Worm (Caenorhabditis elegans): Measurements from ENCODE around the gene npp-15.

The npp-15 gene

DNA sequence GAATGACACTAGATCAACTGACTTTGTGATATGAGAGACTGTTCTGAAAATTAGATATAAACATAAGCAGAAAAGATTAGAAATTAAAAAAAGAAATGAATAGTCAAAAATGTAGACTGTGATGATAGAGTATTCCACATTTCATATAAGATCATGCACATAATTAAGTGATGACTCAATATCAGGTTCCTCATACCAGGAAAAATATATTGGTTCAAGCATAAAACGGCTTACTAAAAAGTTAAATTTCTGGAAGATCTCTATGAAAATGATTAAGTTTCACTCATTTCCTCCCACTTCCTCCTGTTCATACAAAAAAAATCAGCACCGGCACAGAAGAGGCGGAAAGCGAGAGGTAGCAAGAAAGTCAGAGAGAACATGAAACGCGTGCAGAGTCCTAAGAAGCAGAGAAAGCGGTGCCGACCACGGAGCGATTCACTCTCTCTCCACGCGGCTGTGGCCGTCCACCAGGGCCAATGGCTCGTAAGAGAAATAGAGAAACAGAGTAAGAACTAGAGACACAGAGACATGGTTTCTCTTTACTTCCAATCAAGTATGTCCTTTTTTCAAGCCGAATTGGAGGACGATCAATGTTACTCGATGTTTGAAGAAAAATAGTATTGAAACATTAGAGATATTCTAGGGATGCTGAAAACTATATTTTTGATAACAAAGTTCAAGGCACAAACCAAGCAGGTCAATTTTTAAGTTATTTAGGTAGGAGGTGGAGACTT lies 37.1 kb upstream of the npp-15 start, which contains the start of the genes ZK688.5 and fahd-1:
TSS of gene ZK688.5 (minus strand) at position 51 of the 734 bp plus-strand sequence.
TSS of gene fahd-1 (plus strand) at position 684 of the 734 bp plus-strand sequence.
- peak; percentile 19 for TF ChIP-seq egl-27 (tag; optimal IDR thresholded peaks at IDR 0.05)
- peak; percentile 44 for TF ChIP-seq egl-5 (tag; optimal IDR thresholded peaks at IDR 0.05)
- no peak for TF ChIP-seq ceh-16 (tag; optimal IDR thresholded peaks at IDR 0.05)
- no peak for TF ChIP-seq aly-2 (tag; optimal IDR thresholded peaks at IDR 0.05)
- no peak for TF ChIP-seq fos-1 (tag; optimal IDR thresholded peaks at IDR 0.05)
- no peak for TF ChIP-seq ZK546.5 (tag; optimal IDR thresholded peaks at IDR 0.05)
- TF ChIP-seq ama-1 (optimal IDR thresholded peaks at IDR 0.05): peak; percentile 56
- no peak for TF ChIP-seq mml-1 (tag; optimal IDR thresholded peaks at IDR 0.05)
- TF ChIP-seq nhr-237 (tag; optimal IDR thresholded peaks at IDR 0.05): no peak
- TF ChIP-seq pqm-1 (tag; optimal IDR thresholded peaks at IDR 0.05): peak; percentile 12
- peak; percentile 38 for TF ChIP-seq nhr-76 (tag; optimal IDR thresholded peaks at IDR 0.05)
- TF ChIP-seq ztf-4 (tag; optimal IDR thresholded peaks at IDR 0.05): no peak
- TF ChIP-seq ceh-28 (tag; optimal IDR thresholded peaks at IDR 0.05): peak; percentile 66
- TF ChIP-seq zag-1 (tag; optimal IDR thresholded peaks at IDR 0.05): no peak
- TF ChIP-seq ceh-82 (tag; optimal IDR thresholded peaks at IDR 0.05): peak; percentile 25
- TF ChIP-seq elt-3 (tag; optimal IDR thresholded peaks at IDR 0.05): no peak
- TF ChIP-seq ceh-9 (tag; optimal IDR thresholded peaks at IDR 0.05): no peak
- no peak for TF ChIP-seq nhr-28 (tag; optimal IDR thresholded peaks at IDR 0.05)
- TF ChIP-seq nhr-43 (tag; optimal IDR thresholded peaks at IDR 0.05; ENCODE audit: poor library complexity, severe bottlenecking): peak; percentile 75
- TF ChIP-seq sea-2 (GFP tag; optimal IDR thresholded peaks at IDR 0.05): no peak
- peak; percentile 88 for TF ChIP-seq nfya-1 (tag; optimal IDR thresholded peaks at IDR 0.05; ENCODE audit: insufficient read depth)
- peak; percentile 69 for TF ChIP-seq lin-15B (tag; optimal IDR thresholded peaks at IDR 0.05)
- TF ChIP-seq ztf-11 (tag; optimal IDR thresholded peaks at IDR 0.05): no peak
- TF ChIP-seq nhr-23 (tag; optimal IDR thresholded peaks at IDR 0.05): peak; percentile 66
- TF ChIP-seq hmg-11 (tag; optimal IDR thresholded peaks at IDR 0.05): peak; percentile 77
- TF ChIP-seq jun-1 (tag; optimal IDR thresholded peaks at IDR 0.05): peak; percentile 50
- peak; percentile 91 for TF ChIP-seq nhr-25 (tag; optimal IDR thresholded peaks at IDR 0.05)
- no peak for TF ChIP-seq eor-1 (tag; optimal IDR thresholded peaks at IDR 0.05)
- no peak for TF ChIP-seq skn-1 (tag; optimal IDR thresholded peaks at IDR 0.05)
- TF ChIP-seq fkh-2 (tag; optimal IDR thresholded peaks at IDR 0.05): no peak
- TF ChIP-seq unc-39 (tag; optimal IDR thresholded peaks at IDR 0.05): no peak
- no peak for TF ChIP-seq nhr-12 (tag; optimal IDR thresholded peaks at IDR 0.05)
- TF ChIP-seq unc-62 (GFP tag; optimal IDR thresholded peaks at IDR 0.05): no peak
- TF ChIP-seq R02D3.7 (tag; optimal IDR thresholded peaks at IDR 0.05): peak; percentile 34
- no peak for TF ChIP-seq nhr-67 (tag; optimal IDR thresholded peaks at IDR 0.05)
- TF ChIP-seq pha-4 (tag; optimal IDR thresholded peaks at IDR 0.05): peak; percentile 80
- peak; percentile 47 for TF ChIP-seq snpc-4 (tag; optimal IDR thresholded peaks at IDR 0.05)
- peak; percentile 68 for TF ChIP-seq lsy-12 (tag; optimal IDR thresholded peaks at IDR 0.05)
- TF ChIP-seq nhr-11 (tag; optimal IDR thresholded peaks at IDR 0.05): no peak
- TF ChIP-seq fkh-10 (GFP tag; optimal IDR thresholded peaks at IDR 0.05): no peak
- TF ChIP-seq tbx-2 (tag; optimal IDR thresholded peaks at IDR 0.05): no peak
- peak; percentile 51 for TF ChIP-seq mdl-1 (tag; optimal IDR thresholded peaks at IDR 0.05)
- peak; percentile 86 for TF ChIP-seq lin-39 (tag; optimal IDR thresholded peaks at IDR 0.05)
- peak; percentile 59 for TF ChIP-seq elt-2 (tag; optimal IDR thresholded peaks at IDR 0.05)

DNA sequence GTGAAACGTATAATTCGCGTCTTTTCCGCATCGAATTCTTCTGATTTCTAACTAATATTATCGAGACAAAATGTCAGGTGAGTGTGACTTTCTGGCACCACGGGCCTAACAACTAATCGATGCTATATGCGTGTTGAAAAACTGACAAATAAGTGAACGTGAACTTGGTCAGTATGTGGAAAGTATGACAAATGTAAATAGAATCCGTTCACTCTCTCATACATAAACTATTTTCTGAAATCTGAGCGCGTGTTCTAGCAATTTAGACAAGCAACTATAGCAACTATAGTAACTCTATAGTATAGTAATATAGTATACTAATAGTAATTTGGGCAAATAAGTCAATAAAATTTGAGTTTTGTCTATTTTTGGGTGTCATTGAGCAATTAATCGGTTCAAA lies 36.5 kb upstream of the npp-15 start:
- TF ChIP-seq ztf-11 (tag; optimal IDR thresholded peaks at IDR 0.05) (no peak), pha-4 (tag; optimal IDR thresholded peaks at IDR 0.05) (peak; percentile 68)
